Worm (Caenorhabditis elegans) whole organism, L1 larva: Measurements from ENCODE around the gene top-2.

Source experiments
- C04F5.9 ChIP-seq: sonication (generic microtip); optimal IDR thresholded peaks from 2 replicates; lab custom pipeline; 2016; ENCODE audit warnings: missing genetic modification characterization, missing compliant biosample characterization
- C16A3.4 ChIP-seq: fragments of 150-350 bp; optimal IDR thresholded peaks from 2 replicates; lab custom pipeline; 2014; ENCODE audit warnings: missing biosample characterization, missing genetic modification characterization
- C34B4.2 ChIP-seq: sonication (generic microtip); optimal IDR thresholded peaks from 2 replicates; lab custom pipeline; 2017; ENCODE audit warnings: mild to moderate bottlenecking, missing genetic modification characterization, missing compliant biosample characterization
- F16B12.6 ChIP-seq: fragments of 150-350 bp; optimal IDR thresholded peaks from 2 replicates; lab custom pipeline; 2014; ENCODE audit warnings: missing biosample characterization, missing genetic modification characterization
- aly-2 ChIP-seq: fragments of 150-350 bp; optimal IDR thresholded peaks from 2 replicates; lab custom pipeline; 2014; ENCODE audit warnings: missing biosample characterization, missing genetic modification characterization
- ama-1 ChIP-seq: fragments of 150-350 bp; optimal IDR thresholded peaks from 2 replicates; lab custom pipeline; 2014
- ceh-63 ChIP-seq: fragments of 200-800 bp; sonication (Bioruptor generic); optimal IDR thresholded peaks from 2 replicates; lab custom pipeline; 2018; ENCODE audit warnings: mild to moderate bottlenecking, missing genetic modification characterization, missing compliant biosample characterization
- ceh-8 ChIP-seq: fragments of 200-800 bp; sonication (Bioruptor generic); optimal IDR thresholded peaks from 2 replicates; lab custom pipeline; 2018; ENCODE audit warnings: mild to moderate bottlenecking, missing genetic modification characterization, moderate library complexity, missing compliant biosample characterization
- ceh-88 ChIP-seq: fragments of 200-800 bp; sonication (Bioruptor generic); IDR thresholded peaks from 2 replicates; pipeline ENCODE4 v1.3.6; 2022; ENCODE audit warnings: missing genetic modification characterization, missing compliant biosample characterization
- ces-1 ChIP-seq: fragments of 150-350 bp; optimal IDR thresholded peaks from 2 replicates; lab custom pipeline; 2014; ENCODE audit warnings: missing biosample characterization, missing genetic modification reagents, missing genetic modification characterization
- dsc-1 ChIP-seq: sonication (generic microtip); optimal IDR thresholded peaks from 2 replicates; lab custom pipeline; 2016; ENCODE audit warnings: mild to moderate bottlenecking, missing genetic modification characterization, missing compliant biosample characterization
- egl-13 ChIP-seq: sonication (generic microtip); optimal IDR thresholded peaks from 2 replicates; lab custom pipeline; 2016; ENCODE audit warnings: missing genotype, missing genetic modification reagents, missing genetic modification characterization, missing compliant biosample characterization
- elt-2 ChIP-seq: sonication (generic microtip); optimal IDR thresholded peaks from 2 replicates; lab custom pipeline; 2016; ENCODE audit warnings: missing genetic modification characterization, mild to moderate bottlenecking, inconsistent platforms, missing compliant biosample characterization, missing genetic modification reagents
- elt-3 ChIP-seq, 6 experiments: fragments of 150-350 bp in 1 of 6; sonication (generic microtip); optimal IDR thresholded peaks; 2 replicates each; lab custom pipeline; 2017 to 2018; ENCODE audit warnings: missing biosample characterization in 6 of 6, missing genetic modification characterization in 6 of 6, inconsistent platforms in 1 of 6
- fkh-4 ChIP-seq: sonication (generic microtip); optimal IDR thresholded peaks from 2 replicates; lab custom pipeline; 2016; ENCODE audit warnings: missing compliant biosample characterization, missing genetic modification characterization, borderline replicate concordance
- fkh-8 ChIP-seq: sonication (generic microtip); optimal IDR thresholded peaks from 2 replicates; lab custom pipeline; 2016; ENCODE audit warnings: mild to moderate bottlenecking, missing genetic modification characterization, missing compliant biosample characterization
- fos-1 ChIP-seq: fragments of 150-350 bp; optimal IDR thresholded peaks from 2 replicates; lab custom pipeline; 2014; ENCODE audit warnings: missing biosample characterization, missing genetic modification characterization
- grh-1 ChIP-seq: fragments of 200-800 bp; sonication (Bioruptor generic); IDR thresholded peaks from 2 replicates; pipeline ENCODE4 v1.3.6; 2022; ENCODE audit warnings: missing genetic modification reagents, missing genetic modification characterization, missing compliant biosample characterization
- irx-1 ChIP-seq: sonication (generic microtip); optimal IDR thresholded peaks from 2 replicates; lab custom pipeline; 2016; ENCODE audit warnings: missing genetic modification characterization, missing compliant biosample characterization
- isw-1 ChIP-seq: fragments of 200-800 bp; sonication (Bioruptor generic); IDR thresholded peaks from 2 replicates; pipeline ENCODE4 v1.3.6; 2022; ENCODE audit warnings: missing genetic modification characterization, missing compliant biosample characterization
- jun-1 ChIP-seq: fragments of 150-350 bp; optimal IDR thresholded peaks from 2 replicates; lab custom pipeline; 2014; ENCODE audit warnings: missing biosample characterization, missing genetic modification reagents, missing genetic modification characterization
- lin-14 ChIP-seq: fragments of 200-800 bp; sonication (Bioruptor generic); optimal IDR thresholded peaks from 2 replicates; lab custom pipeline; 2018; ENCODE audit warnings: mild to moderate bottlenecking, missing genetic modification characterization, moderate library complexity, missing compliant biosample characterization
- lin-35 ChIP-seq, 2 experiments: fragments of 150-350 bp; optimal IDR thresholded peaks; 2 replicates each; lab custom pipeline; 2014; ENCODE audit warnings: missing biosample characterization in 2 of 2, missing genetic modification characterization in 2 of 2, missing genetic modification reagents in 2 of 2
- lin-39 ChIP-seq: fragments of 150-350 bp; optimal IDR thresholded peaks from 2 replicates; lab custom pipeline; 2014; ENCODE audit warnings: missing biosample characterization, missing genetic modification reagents, missing genetic modification characterization
- lsy-2 ChIP-seq, 2 experiments: fragments of 150-350 bp; optimal IDR thresholded peaks; 2 replicates each; lab custom pipeline; 2014; ENCODE audit warnings: missing biosample characterization in 2 of 2, missing genetic modification characterization in 2 of 2
- mab-9 ChIP-seq: fragments of 200-800 bp; sonication (Bioruptor generic); IDR thresholded peaks from 2 replicates; pipeline ENCODE4 v1.3.6; 2022; ENCODE audit warnings: missing genetic modification reagents, missing genetic modification characterization, missing compliant biosample characterization
- mdl-1 ChIP-seq, 2 experiments: fragments of 150-350 bp; optimal IDR thresholded peaks; 2 replicates each; lab custom pipeline; 2014 to 2017; ENCODE audit warnings: missing biosample characterization in 2 of 2, missing genetic modification characterization in 2 of 2, inconsistent platforms in 1 of 2
- mef-2 ChIP-seq: fragments of 150-350 bp; optimal IDR thresholded peaks from 2 replicates; lab custom pipeline; 2014; ENCODE audit warnings: missing biosample characterization, missing genetic modification characterization
- mep-1 ChIP-seq: fragments of 150-350 bp; optimal IDR thresholded peaks from 2 replicates; lab custom pipeline; 2014; ENCODE audit warnings: missing biosample characterization, missing genetic modification characterization
- nhr-11 ChIP-seq: fragments of 150-350 bp; optimal IDR thresholded peaks from 2 replicates; lab custom pipeline; 2014; ENCODE audit warnings: missing biosample characterization, missing genetic modification characterization
- nhr-12 ChIP-seq: sonication (generic microtip); optimal IDR thresholded peaks from 2 replicates; lab custom pipeline; 2017; ENCODE audit warnings: missing biosample characterization, missing genetic modification characterization
- nhr-19 ChIP-seq: fragments of 200-800 bp; sonication (Bioruptor generic); conservative IDR thresholded peaks from 2 replicates; pipeline ENCODE4 v1.3.6; 2022; ENCODE audit warnings: missing genetic modification characterization, missing compliant biosample characterization
- nhr-20 ChIP-seq: sonication (generic microtip); optimal IDR thresholded peaks from 2 replicates; lab custom pipeline; 2016; ENCODE audit warnings: mild to moderate bottlenecking, missing genetic modification characterization, missing compliant biosample characterization
- nhr-47 ChIP-seq: sonication (generic microtip); optimal IDR thresholded peaks from 2 replicates; lab custom pipeline; 2016; ENCODE audit warnings: mild to moderate bottlenecking, missing genetic modification characterization, moderate library complexity, missing compliant biosample characterization
- nhr-71 ChIP-seq: sonication (generic microtip); optimal IDR thresholded peaks from 2 replicates; lab custom pipeline; 2016; ENCODE audit warnings: mild to moderate bottlenecking, missing genetic modification characterization, moderate library complexity, missing compliant biosample characterization
- nhr-76 ChIP-seq: sonication (generic microtip); optimal IDR thresholded peaks from 2 replicates; lab custom pipeline; 2017; ENCODE audit warnings: missing biosample characterization, missing genetic modification characterization
- nhr-77 ChIP-seq: fragments of 150-350 bp; optimal IDR thresholded peaks from 2 replicates; lab custom pipeline; 2014; ENCODE audit warnings: missing biosample characterization, missing genetic modification characterization
- nhr-84 ChIP-seq: sonication (generic microtip); optimal IDR thresholded peaks from 2 replicates; lab custom pipeline; 2017; ENCODE audit warnings: missing biosample characterization, missing genetic modification characterization
- nhr-85 ChIP-seq: sonication (generic microtip); peaks from one replicate; lab custom pipeline; 2016; ENCODE audit warnings: missing genetic modification characterization, inconsistent platforms, missing compliant biosample characterization
- nhr-90 ChIP-seq: sonication (generic microtip); optimal IDR thresholded peaks from 2 replicates; lab custom pipeline; 2016; ENCODE audit warnings: mild to moderate bottlenecking, missing genetic modification characterization, missing compliant biosample characterization; ENCODE audit not compliant: poor library complexity
- pax-3 ChIP-seq: fragments of 200-800 bp; sonication (Bioruptor generic); optimal IDR thresholded peaks from 2 replicates; lab custom pipeline; 2018; ENCODE audit warnings: mild to moderate bottlenecking, missing genetic modification characterization, moderate library complexity, missing compliant biosample characterization
- pqm-1 ChIP-seq: sonication (generic microtip); optimal IDR thresholded peaks from 3 replicates; lab custom pipeline; 2017; ENCODE audit warnings: missing biosample characterization, missing genetic modification characterization
- rnt-1 ChIP-seq: sonication (generic microtip); optimal IDR thresholded peaks from 2 replicates; lab custom pipeline; 2016; ENCODE audit warnings: mild to moderate bottlenecking, missing genetic modification characterization, moderate library complexity, missing compliant biosample characterization
- snpc-4 ChIP-seq: fragments of 150-350 bp; optimal IDR thresholded peaks from 2 replicates; lab custom pipeline; 2014; ENCODE audit warnings: missing biosample characterization, missing genetic modification characterization
- snu-23 ChIP-seq: sonication (generic microtip); optimal IDR thresholded peaks from 2 replicates; lab custom pipeline; 2016; ENCODE audit warnings: missing genetic modification characterization, missing compliant biosample characterization
- sox-4 ChIP-seq: sonication (generic microtip); optimal IDR thresholded peaks from 2 replicates; lab custom pipeline; 2016; ENCODE audit warnings: missing genetic modification characterization, missing compliant biosample characterization
- sup-37 ChIP-seq: fragments of 200-800 bp; sonication (Bioruptor generic); optimal IDR thresholded peaks from 2 replicates; lab custom pipeline; 2018; ENCODE audit warnings: mild to moderate bottlenecking, missing genetic modification characterization, missing compliant biosample characterization
- swsn-7 ChIP-seq: sonication (generic microtip); optimal IDR thresholded peaks from 2 replicates; lab custom pipeline; 2016; ENCODE audit warnings: missing genetic modification characterization, missing compliant biosample characterization
- tbx-2 ChIP-seq: sonication (generic microtip); optimal IDR thresholded peaks from 2 replicates; lab custom pipeline; 2016; ENCODE audit warnings: missing genetic modification characterization, missing compliant biosample characterization
- unc-130 ChIP-seq: fragments of 150-350 bp; optimal IDR thresholded peaks from 2 replicates; lab custom pipeline; 2017; ENCODE audit warnings: missing biosample characterization, missing genetic modification characterization, inconsistent platforms
- unc-30 ChIP-seq: sonication (generic microtip); optimal IDR thresholded peaks from 2 replicates; lab custom pipeline; 2017; ENCODE audit warnings: missing biosample characterization, missing genetic modification characterization
- unc-98 ChIP-seq: fragments of 200-800 bp; sonication (Bioruptor generic); IDR thresholded peaks from 2 replicates; pipeline ENCODE4 v1.3.6; 2022; ENCODE audit warnings: missing genetic modification characterization, missing compliant biosample characterization
- vab-15 ChIP-seq: sonication (generic microtip); optimal IDR thresholded peaks from 2 replicates; lab custom pipeline; 2017; ENCODE audit warnings: missing genotype, mild to moderate bottlenecking, missing genetic modification characterization, missing compliant biosample characterization

top-2 gene

DNA sequence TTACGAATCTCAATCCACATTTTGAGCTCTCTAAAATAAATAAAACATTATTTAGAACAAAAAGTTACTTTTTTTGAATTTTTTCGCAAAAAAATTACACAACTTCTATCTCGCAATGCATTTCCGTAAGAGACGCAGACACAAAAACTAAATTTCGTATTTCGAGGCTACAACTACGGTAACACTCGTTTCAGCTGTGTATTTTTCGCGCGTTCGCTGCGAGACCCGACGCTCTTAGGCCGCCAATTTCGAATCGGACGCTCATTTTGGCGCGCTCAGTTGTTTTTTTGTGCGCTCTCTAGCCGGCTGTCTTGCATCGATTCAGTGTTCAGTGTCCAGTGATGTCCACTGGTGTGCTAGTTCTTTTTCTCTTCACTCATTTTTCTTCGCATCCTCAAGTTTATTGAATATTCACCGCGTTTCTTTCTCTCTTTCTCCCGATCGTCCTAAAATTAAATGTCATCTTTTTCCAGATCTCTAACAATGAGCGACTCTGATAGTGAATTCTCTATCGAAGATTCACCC lies at the start of gene top-2, which contains the start of gene npp-3:
Gene top-2 (plus strand): TSS at position 475 of the 525 bp plus-strand sequence.
Gene npp-3 (minus strand): TSS at position 115 of the 525 bp plus-strand sequence.
- TF ChIP-seq pax-3 (peak; percentile 88), nhr-11 (tag; lab: Kevin White, UChicago) (peak; percentile 93), nhr-19 (GFP tag; lab: Robert Waterston, UW) (peak; percentile 94), fkh-8 (peak; percentile 95), mab-9 (GFP tag; lab: Robert Waterston, UW) (peak; percentile 80; the same call in 1 of the 2 replicates), rnt-1 (tag; lab: Kevin White, UChicago) (peak; percentile 94), nhr-85 (tag; lab: Kevin White, UChicago) (peak; percentile 97), nhr-84 (no peak), vab-15 (tag; lab: Kevin White, UChicago) (peak; percentile 86), jun-1 (tag; lab: Kevin White, UChicago) (peak; percentile 93), ceh-8 (GFP tag; lab: Kevin White, UChicago) (peak; percentile 86), sox-4 (tag; lab: Kevin White, UChicago) (peak; percentile 69), lin-14 (GFP tag; lab: Kevin White, UChicago) (peak; percentile 94), C34B4.2 (tag; lab: Kevin White, UChicago) (peak; percentile 17), snu-23 (peak; percentile 97), ces-1 (GFP tag; lab: Kevin White, UChicago) (no peak), elt-2 (tag; lab: Kevin White, UChicago) (peak; percentile 56), C04F5.9 (peak; percentile 89), F16B12.6 (tag; lab: Kevin White, UChicago) (peak; percentile 74), lin-35 (GFP tag; optimal IDR thresholded peaks at IDR 0.05; lab: Kevin White, UChicago) (peak; percentile 99 to 100), ama-1 (no peak), isw-1 (GFP tag; lab: Robert Waterston, UW) (peak; percentile 97), nhr-47 (tag; lab: Kevin White, UChicago) (peak; percentile 97), ceh-88 (peak; percentile 83), unc-98 (no peak), dsc-1 (peak; percentile 93), irx-1 (tag; lab: Kevin White, UChicago) (peak; percentile 91), mef-2 (tag; lab: Kevin White, UChicago) (peak; percentile 83), lin-39 (peak; percentile 83), mdl-1 (tag; optimal IDR thresholded peaks at IDR 0.05; lab: Kevin White, UChicago) (peak in 1 of 2 experiments; percentile 83), mep-1 (tag; lab: Kevin White, UChicago) (no peak), grh-1 (peak; percentile 89), unc-130 (tag; lab: Kevin White, UChicago) (peak; percentile 94), nhr-12 (tag; lab: Kevin White, UChicago) (no peak), ceh-63 (GFP tag; lab: Kevin White, UChicago) (no peak), elt-3 (tag; optimal IDR thresholded peaks at IDR 0.05; lab: Kevin White, UChicago) (peak in 4 of 6 experiments; percentile 2 to 93 (median 68)), unc-30 (tag; lab: Kevin White, UChicago) (no peak), fkh-4 (tag; lab: Kevin White, UChicago) (peak; percentile 65), nhr-71 (peak; percentile 97), tbx-2 (peak; percentile 95), snpc-4 (tag; lab: Kevin White, UChicago) (peak; percentile 79), fos-1 (peak; percentile 91), nhr-76 (tag; lab: Kevin White, UChicago) (peak; percentile 36), egl-13 (tag; lab: Kevin White, UChicago) (peak; percentile 89), nhr-77 (tag; lab: Kevin White, UChicago) (peak; percentile 92), pqm-1 (tag; lab: Kevin White, UChicago) (no peak), lsy-2 (tag; optimal IDR thresholded peaks at IDR 0.05; lab: Kevin White, UChicago) (peak; percentile 99 to 100), nhr-20 (tag; lab: Kevin White, UChicago) (peak; percentile 92), sup-37 (GFP tag; lab: Kevin White, UChicago) (peak; percentile 24), C16A3.4 (tag; lab: Kevin White, UChicago) (peak; percentile 95), aly-2 (tag; lab: Kevin White, UChicago) (peak; percentile 78), swsn-7 (tag; lab: Kevin White, UChicago) (peak; percentile 94), nhr-90 (tag; lab: Kevin White, UChicago) (peak; percentile 90)
